Worm (Caenorhabditis elegans): ENCODE results near the gene clec-78.

DNA sequence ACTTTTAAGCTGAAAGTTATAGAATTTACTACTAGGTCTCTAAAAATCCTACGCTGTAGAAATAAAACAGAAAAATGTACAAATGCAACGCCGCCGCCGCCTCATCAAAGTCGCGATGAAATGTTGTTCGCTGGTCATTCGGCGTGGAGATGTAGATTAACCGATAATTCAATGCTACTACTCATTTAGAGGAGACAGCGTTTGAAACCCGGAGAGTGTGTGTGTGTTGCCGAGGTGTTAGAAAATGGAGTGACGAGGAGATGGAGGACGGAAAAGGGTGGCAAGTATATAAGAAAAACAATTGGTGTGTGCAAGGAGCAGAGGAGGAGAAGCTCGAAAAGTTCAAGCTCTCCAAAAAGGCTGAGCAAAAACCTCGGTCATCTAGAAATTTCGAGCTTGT, 63.4 kb downstream of the clec-78 start:
- TF ChIP-seq flt-1 (GFP tag; IDR thresholded peaks at IDR 0.05) (no peak), scrt-1 (GFP tag; IDR thresholded peaks at IDR 0.05) (no peak), tbx-37 (GFP tag; conservative IDR thresholded peaks at IDR 0.05) (no peak), aly-1 (tag; optimal IDR thresholded peaks at IDR 0.05) (no peak), ceh-36 (tag; optimal IDR thresholded peaks at IDR 0.05) (no peak), ama-1 (optimal IDR thresholded peaks at IDR 0.05) (no peak), pes-1 (GFP tag; IDR thresholded peaks at IDR 0.05) (no peak), B0310.2 (tag; optimal IDR thresholded peaks at IDR 0.05) (no peak)
